Worm (Caenorhabditis elegans) whole organism, late embryonic: ENCODE measurements around the gene gna-1.

ENCODE experiments used
- C08G9.2 ChIP-seq: sonication (generic microtip); optimal IDR thresholded peaks from 2 replicates; lab custom pipeline; 2016; ENCODE audit warnings: mild to moderate bottlenecking, missing genetic modification characterization, moderate library complexity, missing compliant biosample characterization
- T23F11.4 ChIP-seq: fragments of 200-800 bp; sonication (Bioruptor generic); optimal IDR thresholded peaks from 2 replicates; lab custom pipeline; 2018; ENCODE audit warnings: mild to moderate bottlenecking, missing genetic modification characterization, missing compliant biosample characterization
- ama-1 ChIP-seq: fragments of 150-350 bp; optimal IDR thresholded peaks from 2 replicates; lab custom pipeline; 2014
- ceh-2 ChIP-seq: sonication (generic microtip); optimal IDR thresholded peaks from 2 replicates; lab custom pipeline; 2016; ENCODE audit warnings: missing genotype, missing genetic modification characterization, missing compliant biosample characterization
- ceh-34 ChIP-seq: sonication (generic microtip); optimal IDR thresholded peaks from 2 replicates; lab custom pipeline; 2016; ENCODE audit warnings: mild to moderate bottlenecking, missing genetic modification characterization, missing compliant biosample characterization
- fax-1 ChIP-seq: sonication (generic microtip); optimal IDR thresholded peaks from 2 replicates; lab custom pipeline; 2016; ENCODE audit warnings: missing genotype, missing genetic modification characterization, missing compliant biosample characterization
- hlh-30 ChIP-seq: sonication (generic microtip); optimal IDR thresholded peaks from 2 replicates; lab custom pipeline; 2017; ENCODE audit warnings: antibody characterized with exemption, missing genetic modification characterization, missing compliant biosample characterization; ENCODE audit not compliant: insufficient read depth
- lim-6 ChIP-seq: sonication (generic microtip); optimal IDR thresholded peaks from 2 replicates; lab custom pipeline; 2016; ENCODE audit warnings: missing genetic modification characterization, missing compliant biosample characterization
- mec-3 ChIP-seq: sonication (generic microtip); optimal IDR thresholded peaks from 2 replicates; lab custom pipeline; 2016; ENCODE audit warnings: borderline replicate concordance, missing genetic modification characterization, missing compliant biosample characterization
- nhr-11 ChIP-seq: fragments of 150-350 bp; optimal IDR thresholded peaks from 2 replicates; lab custom pipeline; 2014; ENCODE audit warnings: missing biosample characterization, missing genetic modification characterization
- npax-4 ChIP-seq: sonication (generic microtip); optimal IDR thresholded peaks from 2 replicates; lab custom pipeline; 2016; ENCODE audit warnings: missing genetic modification characterization, missing compliant biosample characterization
- ref-2 ChIP-seq: sonication (generic microtip); optimal IDR thresholded peaks from 2 replicates; lab custom pipeline; 2016; ENCODE audit warnings: missing genetic modification characterization, missing compliant biosample characterization
- tbx-2 ChIP-seq: sonication (generic microtip); optimal IDR thresholded peaks from 2 replicates; lab custom pipeline; 2016; ENCODE audit warnings: missing genetic modification characterization, missing compliant biosample characterization
- ztf-16 ChIP-seq: sonication (generic microtip); optimal IDR thresholded peaks from 2 replicates; lab custom pipeline; 2017; ENCODE audit warnings: missing genetic modification characterization, missing compliant biosample characterization

DNA sequence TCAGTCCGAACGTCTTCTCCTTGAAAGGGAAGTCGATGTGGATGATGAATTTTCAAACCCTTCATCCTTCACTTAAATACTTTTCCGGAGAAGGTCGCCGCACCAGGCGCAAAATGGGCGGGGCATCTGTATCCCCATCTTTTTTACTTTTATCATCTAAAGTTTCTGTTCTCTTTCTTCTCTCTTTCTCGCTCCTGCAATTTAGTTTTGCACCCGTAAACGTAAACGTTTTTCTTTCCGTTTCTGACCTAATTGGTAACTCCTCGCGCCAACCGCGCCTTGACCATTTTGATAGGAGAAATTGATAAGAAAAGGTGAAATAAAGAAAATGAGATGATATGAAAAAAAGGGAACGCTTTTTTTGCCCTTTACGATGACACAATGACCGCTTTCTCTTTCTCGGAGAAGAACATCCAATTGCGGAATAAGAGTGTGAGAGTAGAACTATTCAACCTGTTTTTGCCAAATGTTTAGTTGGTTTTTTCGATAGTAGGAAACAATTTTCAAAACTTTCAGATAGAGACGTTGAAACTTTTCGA lies 27.1 kb downstream of the gna-1 start, which contains the start of gene col-149:
- no peak for TF ChIP-seq ztf-16 (tag; lab: Kevin White, UChicago)
- no peak for TF ChIP-seq hlh-30 (tag; lab: Kevin White, UChicago)
- no peak for TF ChIP-seq T23F11.4
- no peak for TF ChIP-seq tbx-2
- no peak for TF ChIP-seq nhr-11 (tag; lab: Kevin White, UChicago)
- TF ChIP-seq lim-6 (tag; lab: Kevin White, UChicago): no peak
- TF ChIP-seq ceh-34 (tag; lab: Kevin White, UChicago): no peak
- TF ChIP-seq fax-1 (tag; lab: Kevin White, UChicago): no peak
- TF ChIP-seq mec-3 (tag; lab: Kevin White, UChicago): no peak
- TF ChIP-seq C08G9.2 (tag; lab: Kevin White, UChicago): no peak
- no peak for TF ChIP-seq npax-4
- TF ChIP-seq ceh-2 (tag; lab: Kevin White, UChicago): no peak
- no peak for TF ChIP-seq ama-1 (lab: Kevin White, UChicago)
- no peak for TF ChIP-seq ref-2 (tag; lab: Kevin White, UChicago)
